Worm (Caenorhabditis elegans) whole organism, L4/young adult: Measurements from ENCODE around the gene pzf-1.

ENCODE experiments used
- W03F9.2 ChIP-seq: fragments of 150-350 bp; optimal IDR thresholded peaks from 2 replicates; lab custom pipeline; 2014; ENCODE audit warnings: missing biosample characterization, missing genetic modification characterization
- dao-5 ChIP-seq: sonication (generic microtip); optimal IDR thresholded peaks from 2 replicates; lab custom pipeline; 2016; ENCODE audit warnings: missing genotype, missing genetic modification characterization, moderate library complexity, missing compliant biosample characterization
- him-1 ChIP-seq: sonication (generic microtip); optimal IDR thresholded peaks from 2 replicates; lab custom pipeline; 2016; ENCODE audit warnings: missing genotype, missing genetic modification reagents, missing genetic modification characterization, missing compliant biosample characterization

pzf-1 gene

DNA sequence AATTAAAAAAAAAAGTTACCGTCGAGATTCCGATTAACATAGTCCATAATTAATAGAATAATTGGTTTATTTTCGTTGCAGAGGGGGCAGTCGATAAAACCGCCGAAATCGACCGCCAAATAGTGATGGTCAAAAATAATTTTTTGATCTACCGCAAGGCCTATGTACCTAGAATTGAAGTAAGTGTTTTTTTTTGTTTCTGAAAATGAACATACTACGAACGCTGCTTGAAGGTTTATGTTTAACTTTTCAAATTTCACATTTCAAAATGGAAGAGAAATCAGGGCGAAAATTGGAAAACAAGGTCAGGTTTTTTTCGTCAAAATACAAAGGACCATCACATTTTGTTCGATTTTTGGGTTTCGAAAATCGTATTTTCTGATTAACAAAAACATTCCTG lies at the start of gene pzf-1:
Gene pzf-1, minus strand, starts transcription at position 101 of the 400 bp plus-strand sequence.
- no peak for TF ChIP-seq dao-5 (tag; lab: Kevin White, UChicago)

DNA sequence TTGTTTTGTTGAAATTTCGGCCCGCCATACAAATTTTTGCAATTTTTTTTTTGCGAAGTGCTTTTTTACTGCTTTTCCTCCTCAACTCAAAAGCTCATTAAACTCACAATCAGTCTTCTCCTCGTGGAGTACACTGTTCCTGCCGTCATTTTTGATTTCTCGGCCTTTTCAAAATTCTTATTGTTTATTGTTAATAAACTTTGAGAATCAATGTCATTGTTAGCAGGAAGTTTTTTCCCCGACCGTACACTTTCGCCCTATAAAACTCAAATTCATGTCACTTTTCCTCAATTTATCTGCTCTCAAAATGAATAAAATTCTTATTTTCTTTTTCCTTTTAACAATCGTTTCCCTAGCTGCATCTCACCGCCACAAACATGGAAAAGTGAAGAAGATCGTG lies 47.6 kb upstream of the pzf-1 start, which contains the start of gene clec-232:
Gene clec-232, plus strand, starts transcription at position 301 of the 400 bp plus-strand sequence.
- no peak for TF ChIP-seq W03F9.2 (tag; lab: Kevin White, UChicago)

DNA sequence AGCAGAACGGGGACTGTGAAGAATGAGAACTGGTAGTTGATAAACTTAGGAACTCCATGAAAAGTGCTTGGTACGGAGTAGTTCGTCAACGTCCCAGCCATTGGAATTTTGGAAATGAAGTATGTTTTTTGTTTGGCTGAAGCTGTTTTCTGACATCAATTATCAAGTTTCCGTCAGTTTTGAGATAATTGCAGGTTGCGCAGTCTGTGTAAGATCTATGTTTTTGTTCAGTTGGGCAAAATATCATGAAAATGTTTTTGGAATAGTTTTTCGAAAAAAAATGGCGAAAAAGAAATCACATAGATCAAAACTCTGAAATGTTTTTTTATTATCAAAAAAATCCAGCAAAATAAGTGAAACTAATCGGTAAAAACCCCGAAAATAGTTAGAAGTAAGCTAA lies 46.6 kb upstream of the pzf-1 start, which contains the start of gene sru-22:
Gene sru-22, minus strand, starts transcription at position 101 of the 400 bp plus-strand sequence.
- TF ChIP-seq him-1 (tag; lab: Kevin White, UChicago) = no peak

DNA sequence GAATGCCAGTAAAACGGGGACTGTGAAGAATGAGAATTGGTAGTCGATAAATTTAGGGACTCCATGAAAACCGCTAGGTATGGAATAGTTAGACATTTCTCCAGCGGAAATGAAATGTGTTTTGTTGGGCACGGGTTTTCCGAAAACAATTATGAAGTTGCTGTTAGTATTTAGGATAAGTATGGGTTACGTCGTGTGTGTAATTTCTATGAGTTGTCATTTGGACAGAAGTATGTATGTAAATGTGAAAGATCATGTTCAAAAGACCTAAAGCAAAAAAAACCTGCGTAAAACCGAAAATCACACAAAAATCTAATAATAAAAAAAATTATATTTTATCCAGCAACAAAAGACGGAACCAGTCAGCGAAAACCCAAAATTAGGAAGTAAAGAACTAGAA lies 44.3 kb upstream of the pzf-1 start, which contains the start of gene sru-23:
Gene sru-23, minus strand, starts transcription at position 101 of the 400 bp plus-strand sequence.
- TF ChIP-seq him-1 (tag; lab: Kevin White, UChicago) (no peak), W03F9.2 (tag; lab: Kevin White, UChicago) (no peak), dao-5 (tag; lab: Kevin White, UChicago) (no peak)

DNA sequence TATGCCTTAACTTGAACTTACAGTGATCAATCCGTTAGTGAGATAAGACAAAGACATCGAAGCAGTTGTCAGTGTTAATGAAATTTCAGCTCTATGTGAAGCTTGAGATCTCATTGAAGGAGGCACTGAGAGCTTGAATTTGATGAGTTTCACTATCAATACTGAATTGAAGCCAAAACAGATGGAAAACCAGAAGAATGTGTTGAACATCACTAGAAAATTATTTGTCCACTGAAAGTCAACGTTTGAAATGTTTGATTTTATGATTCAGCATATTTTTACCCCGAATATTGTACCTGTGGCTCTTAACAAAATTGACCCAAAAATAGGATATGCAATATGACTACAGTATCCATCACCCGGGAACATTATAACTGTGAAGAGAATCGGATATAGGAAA lies 42.6 kb upstream of the pzf-1 start:
- TF ChIP-seq dao-5 (tag; lab: Kevin White, UChicago) = no peak
- TF ChIP-seq him-1 (tag; lab: Kevin White, UChicago) = no peak
- TF ChIP-seq W03F9.2 (tag; lab: Kevin White, UChicago) = no peak

DNA sequence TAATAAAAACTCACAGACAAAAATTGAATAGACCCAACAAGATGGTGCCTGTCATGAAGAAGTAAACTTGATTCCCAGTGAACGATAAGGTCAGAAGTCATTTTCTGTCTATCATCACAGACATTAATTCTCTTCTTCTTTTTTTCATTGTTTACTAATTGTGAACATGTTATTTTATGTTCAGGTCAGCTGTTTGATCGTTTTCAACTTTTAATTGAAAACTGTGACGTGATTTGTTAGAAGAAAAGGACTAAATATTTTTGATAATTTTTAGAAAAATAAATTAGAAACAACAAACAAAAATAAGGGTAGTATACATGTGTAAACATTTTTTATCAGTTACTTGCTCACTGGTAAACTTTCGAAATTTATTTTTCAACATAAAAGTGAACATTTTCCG lies 41.4 kb upstream of the pzf-1 start, which contains the start of gene F36G9.7:
Gene F36G9.7, minus strand, starts transcription at position 101 of the 400 bp plus-strand sequence.
- TF ChIP-seq W03F9.2 (tag; lab: Kevin White, UChicago) (no peak), dao-5 (tag; lab: Kevin White, UChicago) (no peak), him-1 (tag; lab: Kevin White, UChicago) (no peak)

DNA sequence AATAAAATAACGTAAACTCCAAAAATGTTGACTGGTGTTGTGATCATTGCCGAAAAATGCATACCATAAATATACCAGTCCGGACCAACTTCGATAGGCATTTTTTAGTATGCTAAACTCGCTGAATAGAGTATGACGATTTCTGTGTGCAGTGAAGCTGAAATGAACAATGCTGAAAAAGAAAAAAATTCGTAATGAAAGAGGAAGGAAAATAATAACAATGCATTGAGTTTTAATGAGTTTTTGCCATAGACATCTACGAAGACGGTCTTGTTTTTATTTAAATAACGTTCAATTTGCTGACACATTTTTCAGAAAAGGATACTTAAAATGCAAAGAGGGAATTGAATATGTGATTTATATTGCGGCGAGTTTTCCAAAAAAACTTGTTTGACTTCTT lies 39.3 kb upstream of the pzf-1 start, which contains the start of gene sri-1:
Gene sri-1, minus strand, starts transcription at position 101 of the 400 bp plus-strand sequence.
- no peak for TF ChIP-seq W03F9.2 (tag; lab: Kevin White, UChicago)

DNA sequence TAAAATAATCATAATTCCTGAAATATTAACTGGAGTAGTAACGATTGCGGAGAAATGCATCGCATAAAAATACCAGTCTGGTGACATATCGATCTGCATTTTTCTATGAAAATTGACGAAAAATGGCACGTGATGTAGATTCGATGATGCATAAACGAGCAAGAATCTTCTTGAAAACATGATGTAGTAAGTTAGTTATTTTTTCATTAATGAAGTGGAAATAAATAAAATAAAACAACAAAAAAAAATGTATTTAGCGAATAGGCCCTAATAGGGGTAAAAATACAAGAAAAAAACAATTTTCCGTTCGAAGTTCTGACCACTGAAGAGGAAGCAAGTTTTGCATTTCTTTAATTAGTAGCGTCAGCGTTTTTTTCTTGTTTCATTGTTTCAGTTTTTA lies 36.9 kb upstream of the pzf-1 start, which contains the start of gene sri-2:
Gene sri-2, minus strand, starts transcription at position 101 of the 400 bp plus-strand sequence.
- TF ChIP-seq him-1 (tag; lab: Kevin White, UChicago) = no peak
- no peak for TF ChIP-seq dao-5 (tag; lab: Kevin White, UChicago)
- no peak for TF ChIP-seq W03F9.2 (tag; lab: Kevin White, UChicago)

DNA sequence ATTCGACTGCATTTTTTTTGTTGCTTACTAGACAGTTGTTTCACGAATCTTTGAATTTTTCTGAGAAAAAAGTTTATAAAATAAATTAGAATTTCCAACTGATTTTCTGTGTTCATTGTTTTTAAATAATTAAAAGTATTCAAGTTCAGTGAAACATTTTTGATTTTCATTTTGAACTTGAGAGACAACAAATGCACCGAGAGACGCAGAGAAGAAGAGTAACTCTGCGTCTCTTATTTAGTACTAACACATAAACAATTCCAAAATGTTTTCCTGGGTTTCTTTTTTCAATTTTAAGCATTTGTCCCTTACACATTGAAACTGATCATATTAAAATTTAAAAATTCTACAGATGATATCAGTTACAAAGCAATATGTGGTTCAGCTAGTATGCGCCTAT lies 31.2 kb upstream of the pzf-1 start:
- TF ChIP-seq dao-5 (tag; lab: Kevin White, UChicago) = no peak

DNA sequence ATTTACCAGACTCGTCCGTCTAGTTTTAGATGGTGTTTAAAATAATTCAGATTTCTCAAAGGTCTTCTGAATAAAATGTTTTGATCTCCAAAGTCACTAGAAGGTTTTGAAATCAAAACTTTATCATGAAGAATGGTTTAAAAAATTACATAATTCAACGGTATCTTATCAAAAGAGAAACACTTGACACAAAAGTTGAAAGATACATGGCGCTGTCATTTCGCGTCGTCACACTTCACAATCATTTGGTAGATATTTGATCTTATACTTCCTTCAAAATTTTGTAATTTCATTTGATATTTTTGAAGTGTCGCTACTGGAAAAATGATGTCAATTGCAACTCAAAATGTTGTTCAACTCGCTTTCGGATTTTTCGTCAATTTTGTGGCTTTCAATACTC lies 28.9 kb upstream of the pzf-1 start, which contains the start of gene F36G9.3:
Gene F36G9.3, plus strand, starts transcription at position 301 of the 400 bp plus-strand sequence.
- no peak for TF ChIP-seq dao-5 (tag; lab: Kevin White, UChicago)
- TF ChIP-seq W03F9.2 (tag; lab: Kevin White, UChicago) = no peak
- TF ChIP-seq him-1 (tag; lab: Kevin White, UChicago) = no peak

DNA sequence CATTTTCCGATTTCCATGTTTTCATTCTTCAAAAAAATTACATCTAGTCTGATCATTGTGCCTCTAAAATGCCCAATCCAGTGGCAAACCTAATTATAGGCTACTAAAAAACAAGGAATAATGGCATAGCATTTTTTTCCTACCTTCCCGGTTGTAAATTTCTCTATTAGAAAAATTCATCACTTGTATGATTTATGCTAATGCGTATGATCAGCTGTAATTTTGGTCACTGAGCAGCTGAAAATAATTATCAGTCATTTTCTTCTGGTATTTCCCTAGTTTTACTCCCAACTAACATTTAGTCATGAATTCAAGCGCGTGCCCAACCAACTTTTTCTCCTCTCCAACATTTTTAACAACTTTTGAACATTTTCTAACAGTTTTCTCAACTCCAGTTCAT lies 27.3 kb upstream of the pzf-1 start, which contains the start of gene srh-186:
Gene srh-186, plus strand, starts transcription at position 301 of the 400 bp plus-strand sequence.
- TF ChIP-seq dao-5 (tag; lab: Kevin White, UChicago) (no peak), him-1 (tag; lab: Kevin White, UChicago) (no peak), W03F9.2 (tag; lab: Kevin White, UChicago) (no peak)

DNA sequence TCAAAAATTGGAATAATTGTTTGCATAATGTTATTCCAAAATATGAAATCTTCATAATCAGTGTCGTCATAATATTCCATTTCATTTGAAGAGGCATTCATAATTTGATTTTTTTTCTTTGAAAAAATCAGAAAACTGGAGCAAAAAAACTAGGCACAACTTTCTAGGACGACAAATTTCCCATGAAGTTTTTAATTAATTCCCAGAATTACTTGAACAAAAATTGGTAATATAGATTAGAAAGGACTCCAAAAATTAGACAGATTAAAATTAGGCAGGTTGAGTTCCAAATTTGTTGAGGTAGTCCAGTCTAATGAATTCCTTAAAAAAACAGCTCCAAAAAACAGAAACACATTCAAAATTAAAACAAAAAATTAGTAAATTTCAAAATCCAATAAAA lies 26.7 kb upstream of the pzf-1 start, which contains the start of gene srw-57:
Gene srw-57, minus strand, starts transcription at position 101 of the 400 bp plus-strand sequence.
- TF ChIP-seq him-1 (tag; lab: Kevin White, UChicago) (no peak), dao-5 (tag; lab: Kevin White, UChicago) (no peak), W03F9.2 (tag; lab: Kevin White, UChicago) (no peak)

DNA sequence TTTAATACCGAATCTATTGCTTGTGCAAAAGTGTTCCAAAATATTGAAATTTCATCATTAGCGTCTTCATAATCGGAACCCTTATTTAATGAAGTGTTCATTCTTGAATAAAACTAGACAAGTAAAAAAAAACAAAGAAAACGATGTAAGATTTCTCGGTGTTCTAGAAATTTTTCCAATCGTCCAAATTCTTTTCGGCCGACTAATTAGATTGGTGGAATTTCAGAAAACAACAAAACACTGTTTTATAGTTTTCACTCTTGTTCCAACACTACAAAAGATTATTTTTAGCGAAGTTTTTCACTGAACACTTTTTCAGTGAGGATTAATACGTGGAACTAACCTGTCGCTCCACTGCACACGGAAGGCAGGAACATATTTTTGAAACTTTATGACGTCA lies 24.5 kb upstream of the pzf-1 start, which contains the start of gene srw-56:
Gene srw-56, minus strand, starts transcription at position 101 of the 400 bp plus-strand sequence.
- TF ChIP-seq dao-5 (tag; lab: Kevin White, UChicago) = no peak

DNA sequence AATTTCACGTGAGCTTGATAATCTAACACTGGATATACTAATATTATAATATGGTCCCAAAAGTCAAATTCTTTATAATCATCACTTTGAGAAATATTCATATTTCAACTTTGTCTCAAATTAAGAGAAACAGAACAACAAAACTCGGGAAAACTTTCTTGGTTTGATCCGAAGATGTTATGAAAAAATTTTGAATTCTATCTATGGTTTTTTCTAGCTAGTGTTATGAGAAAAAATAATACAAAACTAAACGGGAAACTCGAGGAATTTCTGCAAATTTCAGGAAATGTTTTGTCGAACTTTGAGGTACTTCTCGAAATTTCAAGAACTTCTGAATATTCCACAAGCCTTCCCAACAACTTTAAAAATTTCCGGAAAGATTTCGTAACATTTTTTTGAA lies 22.7 kb upstream of the pzf-1 start, which contains the start of gene srw-59:
Gene srw-59, minus strand, starts transcription at position 101 of the 400 bp plus-strand sequence.
- TF ChIP-seq W03F9.2 (tag; lab: Kevin White, UChicago) = no peak
- no peak for TF ChIP-seq him-1 (tag; lab: Kevin White, UChicago)
- no peak for TF ChIP-seq dao-5 (tag; lab: Kevin White, UChicago)

DNA sequence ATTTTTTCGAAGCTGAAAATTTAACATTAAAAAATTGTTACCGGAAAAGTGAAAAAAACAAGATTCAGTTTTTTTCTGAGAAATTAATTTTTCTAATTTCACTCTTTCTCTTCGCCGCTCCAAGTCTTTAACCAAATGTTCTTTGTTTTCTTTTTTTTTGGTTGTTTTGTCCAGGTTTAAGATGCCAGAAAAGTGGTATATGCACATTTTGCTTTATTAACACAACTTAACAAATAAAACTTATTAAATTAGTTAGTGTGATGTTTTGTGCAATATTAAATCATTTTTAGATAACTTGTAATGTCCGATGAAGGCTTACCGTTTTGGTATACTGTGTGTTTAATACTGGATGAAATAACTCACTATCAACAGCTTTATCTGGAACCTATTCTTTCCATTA lies 14.9 kb upstream of the pzf-1 start, which contains the start of gene srw-53:
Gene srw-53, plus strand, starts transcription at position 301 of the 400 bp plus-strand sequence.
- no peak for TF ChIP-seq W03F9.2 (tag; lab: Kevin White, UChicago)
- no peak for TF ChIP-seq him-1 (tag; lab: Kevin White, UChicago)
- no peak for TF ChIP-seq dao-5 (tag; lab: Kevin White, UChicago)
